Worm (Caenorhabditis elegans) whole organism, mixed stage, embryonic: ENCODE data around the gene str-23.

Source experiments
- blmp-1 ChIP-seq: fragments of 150-350 bp; optimal IDR thresholded peaks from 2 replicates; lab custom pipeline; 2014; ENCODE audit warnings: missing biosample characterization, missing genetic modification characterization
- ces-1 ChIP-seq: fragments of 150-350 bp; optimal IDR thresholded peaks from 2 replicates; lab custom pipeline; 2014; ENCODE audit warnings: missing biosample characterization, missing genetic modification reagents, missing genetic modification characterization
- elt-3 ChIP-seq: fragments of 150-350 bp; optimal IDR thresholded peaks from 2 replicates; lab custom pipeline; 2014; ENCODE audit warnings: missing biosample characterization, missing genetic modification characterization
- mab-5 ChIP-seq: fragments of 150-350 bp; optimal IDR thresholded peaks from 2 replicates; lab custom pipeline; 2014; ENCODE audit warnings: missing biosample characterization, missing genetic modification characterization
- mep-1 ChIP-seq: fragments of 150-350 bp; optimal IDR thresholded peaks from 2 replicates; lab custom pipeline; 2017; ENCODE audit warnings: missing biosample characterization, missing genetic modification reagents, missing genetic modification characterization, inconsistent platforms

DNA sequence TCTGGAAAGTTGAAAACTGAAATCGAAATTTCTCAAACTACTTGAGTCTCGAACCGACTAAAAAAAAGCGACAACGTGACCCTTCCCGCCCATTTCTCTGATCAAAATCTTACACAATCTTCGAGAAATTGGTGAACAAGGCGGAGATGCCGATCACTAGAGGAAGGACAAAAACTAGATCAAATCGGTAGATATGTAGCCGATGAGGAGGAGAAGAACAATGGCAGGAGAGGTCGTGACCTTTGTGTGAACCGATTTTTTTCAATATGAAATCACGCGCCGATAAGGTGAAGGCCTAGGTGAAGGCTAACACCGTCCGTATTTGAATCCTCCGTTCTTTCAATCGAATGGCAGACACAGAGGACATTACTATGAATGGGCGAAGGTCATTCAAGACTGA is 16.3 kb downstream of the str-23 start:
- no peak for TF ChIP-seq blmp-1 (tag; lab: Kevin White, UChicago)
- TF ChIP-seq mab-5 (tag; lab: Kevin White, UChicago): no peak
- TF ChIP-seq mep-1 (tag; lab: Kevin White, UChicago): no peak
- no peak for TF ChIP-seq elt-3
- TF ChIP-seq ces-1 (GFP tag; lab: Kevin White, UChicago): no peak
